Worm (Caenorhabditis elegans) whole organism, midembryonic: ENCODE data around the gene F45D11.11.
A peak's percentile ranks its signal among the peaks of the same experiment; 100 is the strongest.
"Not testable (repeated sequence)": the region's sequence is repeated elsewhere in the genome, so short reads cannot be mapped to it uniquely, and the experiment has no call there.

Experiments used
- T22C8.4 ChIP-seq: fragments of 200-800 bp; sonication (Bioruptor generic); IDR thresholded peaks from 2 replicates; pipeline ENCODE4 v1.3.6; 2022; ENCODE audit warnings: missing genetic modification characterization, missing compliant biosample characterization
- cog-1 ChIP-seq: sonication (generic microtip); optimal IDR thresholded peaks from 2 replicates; lab custom pipeline; 2016; ENCODE audit warnings: missing genetic modification characterization, missing compliant biosample characterization
- flt-1 ChIP-seq: fragments of 200-800 bp; sonication (Bioruptor generic); IDR thresholded peaks from 2 replicates; pipeline ENCODE4 v1.3.6; 2022; ENCODE audit warnings: missing genetic modification characterization, missing compliant biosample characterization
- klf-2 ChIP-seq: fragments of 200-800 bp; sonication (Bioruptor generic); conservative IDR thresholded peaks from 2 replicates; pipeline ENCODE4 v1.3.6; 2022; ENCODE audit warnings: missing genetic modification reagents, missing genetic modification characterization, missing compliant biosample characterization
- med-1 ChIP-seq: sonication (generic microtip); optimal IDR thresholded peaks from 2 replicates; lab custom pipeline; 2017; ENCODE audit warnings: missing genetic modification characterization, mild to moderate bottlenecking, missing compliant biosample characterization, antibody characterized with exemption, missing genetic modification reagents; ENCODE audit not compliant: insufficient read depth
- ref-1 ChIP-seq: fragments of 200-800 bp; sonication (Bioruptor generic); conservative IDR thresholded peaks from 2 replicates; pipeline ENCODE4 v1.3.6; 2022; ENCODE audit warnings: missing genetic modification reagents, missing genetic modification characterization, missing compliant biosample characterization
- tab-1 ChIP-seq: fragments of 200-800 bp; sonication (Bioruptor generic); IDR thresholded peaks from 2 replicates; pipeline ENCODE4 v1.3.6; 2022; ENCODE audit warnings: missing genetic modification characterization, missing compliant biosample characterization
- ztf-23 ChIP-seq: fragments of 200-800 bp; sonication (Bioruptor generic); IDR thresholded peaks from 2 replicates; pipeline ENCODE4 v1.3.6; 2022; ENCODE audit warnings: missing genetic modification reagents, missing genetic modification characterization, missing compliant biosample characterization
- ztf-29 ChIP-seq: fragments of 200-800 bp; sonication (Bioruptor generic); IDR thresholded peaks from 2 replicates; pipeline ENCODE4 v1.3.6; 2022; ENCODE audit warnings: missing genetic modification reagents, missing genetic modification characterization, missing compliant biosample characterization

Gene F45D11.11

DNA sequence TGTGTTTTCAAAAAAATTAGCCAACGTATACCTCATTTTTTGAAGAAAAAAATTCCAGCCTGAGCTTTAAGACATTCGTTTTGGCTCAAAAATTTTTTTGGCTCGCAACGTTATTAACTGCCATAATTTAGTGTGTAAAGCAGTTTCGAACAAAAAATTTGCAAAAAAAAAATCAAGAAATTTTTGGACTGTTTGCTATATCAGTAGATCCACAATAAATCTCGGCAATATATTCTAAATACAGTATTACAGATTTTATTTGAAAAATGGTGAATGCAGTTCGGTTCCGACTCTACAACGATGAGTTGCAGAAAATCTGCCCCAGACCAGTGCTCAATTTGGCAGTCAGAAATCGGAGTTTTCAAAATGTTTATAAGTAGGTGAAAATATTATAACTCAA lies 27.9 kb downstream of the F45D11.11 start, which contains the start of gene C32B5.6:
Gene C32B5.6 (plus strand): TSS at position 301 of the 400 bp plus-strand sequence.
- not testable (repeated sequence) for TF ChIP-seq med-1; tab-1 (GFP tag; lab: Robert Waterston, UW); ztf-23 (GFP tag; lab: Robert Waterston, UW)

DNA sequence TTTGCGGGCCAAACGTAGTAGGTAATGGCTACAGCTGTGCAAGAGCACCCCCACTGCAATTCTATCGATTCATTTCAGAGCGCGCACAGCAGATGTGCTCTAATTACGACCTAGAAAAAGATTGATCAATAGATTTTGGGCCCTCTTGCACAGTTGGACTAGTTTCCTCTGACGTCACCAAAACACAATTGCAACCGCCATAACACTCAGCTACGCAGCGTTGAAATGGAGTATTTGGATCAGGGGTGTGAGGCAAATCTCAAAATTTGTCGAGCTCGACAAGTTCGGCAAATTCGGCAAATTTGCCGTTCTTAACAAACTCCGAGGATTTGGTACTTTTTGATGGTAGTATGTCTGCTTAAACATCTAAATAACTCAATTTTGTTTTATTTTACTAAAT lies 29.1 kb downstream of the F45D11.11 start, which contains the start of gene fbxc-18:
Gene fbxc-18 (minus strand): TSS at position 101 of the 400 bp plus-strand sequence.
- TF ChIP-seq ztf-29; ref-1 (GFP tag; lab: Robert Waterston, UW); tab-1 (GFP tag; lab: Robert Waterston, UW): not testable (repeated sequence)

DNA sequence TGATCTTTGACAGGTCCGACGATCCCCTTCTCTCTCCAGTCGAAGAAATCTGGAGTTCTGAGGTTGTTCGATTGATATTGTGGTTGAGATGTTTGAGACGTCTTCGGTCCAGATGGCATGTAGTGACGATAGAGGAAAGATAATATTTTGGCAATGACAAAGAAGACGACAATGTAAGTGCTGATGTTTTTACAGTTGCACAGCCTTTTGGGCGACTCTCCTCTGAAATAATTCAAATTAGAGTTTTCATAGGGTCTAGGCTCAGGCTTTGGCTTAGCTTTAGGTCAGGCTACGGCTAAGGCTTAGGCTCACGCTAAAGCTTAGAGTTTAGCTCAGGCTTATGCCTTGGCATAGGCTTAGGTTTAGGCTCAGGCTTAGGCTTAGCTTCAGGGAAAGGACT lies 34.1 kb downstream of the F45D11.11 start, which contains the start of gene C32B5.13:
Gene C32B5.13 (minus strand): TSS at position 101 of the 400 bp plus-strand sequence.
- no peak for TF ChIP-seq med-1
- TF ChIP-seq ztf-29 = no peak
- TF ChIP-seq cog-1 (tag; lab: Kevin White, UChicago) = no peak
- TF ChIP-seq ref-1 (GFP tag; lab: Robert Waterston, UW) = no peak
- no peak for TF ChIP-seq T22C8.4 (GFP tag; lab: Robert Waterston, UW)
- TF ChIP-seq tab-1 (GFP tag; lab: Robert Waterston, UW) = no peak
- no peak for TF ChIP-seq flt-1 (GFP tag; lab: Robert Waterston, UW)
- no peak for TF ChIP-seq ztf-23 (GFP tag; lab: Robert Waterston, UW)
- TF ChIP-seq klf-2 (GFP tag; lab: Robert Waterston, UW) = no peak

DNA sequence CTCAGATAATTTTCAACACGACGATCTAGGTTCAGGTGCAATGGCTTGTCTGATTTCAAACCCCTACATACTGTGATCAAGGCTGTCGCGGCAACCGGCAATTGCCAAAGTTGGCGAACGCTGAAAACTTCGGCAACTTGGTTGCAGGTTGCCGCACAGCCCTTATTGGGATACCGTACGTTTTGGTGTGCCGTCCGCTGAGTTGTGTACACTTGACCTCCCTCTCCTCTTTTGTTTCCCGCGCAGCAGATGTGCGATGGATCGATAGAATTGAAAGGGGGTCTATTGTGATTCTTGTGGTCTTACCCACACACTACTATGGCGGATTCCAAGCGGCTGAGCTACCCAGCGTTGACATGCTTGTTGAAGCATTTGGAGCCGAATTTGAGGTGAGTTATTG lies 35.8 kb downstream of the F45D11.11 start, which contains the start of the genes C32B5.18 and C32B5.7:
Gene C32B5.18 (plus strand): TSS at position 301 of the 400 bp plus-strand sequence.
Gene C32B5.7 (plus strand): TSS at position 311 of the 400 bp plus-strand sequence.
- TF ChIP-seq ztf-29 (no peak), klf-2 (GFP tag; lab: Robert Waterston, UW) (no peak), med-1 (no peak), cog-1 (tag; lab: Kevin White, UChicago) (no peak), flt-1 (GFP tag; lab: Robert Waterston, UW) (no peak), ztf-23 (GFP tag; lab: Robert Waterston, UW) (no peak), T22C8.4 (GFP tag; lab: Robert Waterston, UW) (no peak)

DNA sequence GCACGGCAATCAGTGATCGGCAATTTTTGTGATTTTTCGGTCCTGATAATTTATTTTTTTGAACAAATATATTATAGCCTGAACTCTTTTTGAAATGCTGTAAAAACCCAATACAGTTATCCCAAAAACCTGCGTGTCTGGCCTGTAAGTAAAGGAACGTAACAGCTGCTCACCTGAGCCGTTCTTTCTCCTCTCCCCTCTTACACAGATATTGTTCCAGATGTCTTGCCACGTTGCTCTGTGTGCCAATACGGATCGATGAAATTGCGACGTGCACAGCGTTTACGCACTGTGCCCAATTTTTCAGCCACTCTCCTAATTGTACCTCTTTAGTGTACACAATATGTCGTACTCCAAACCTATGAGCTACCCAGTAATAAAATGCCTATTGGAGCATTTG lies 37.4 kb downstream of the F45D11.11 start, which contains the start of gene sdz-4:
Gene sdz-4 (plus strand): TSS at position 301 of the 400 bp plus-strand sequence.
- TF ChIP-seq flt-1 (GFP tag; lab: Robert Waterston, UW) (no peak), ztf-23 (GFP tag; lab: Robert Waterston, UW) (no peak), med-1 (no peak), ref-1 (GFP tag; lab: Robert Waterston, UW) (no peak), klf-2 (GFP tag; lab: Robert Waterston, UW) (no peak), cog-1 (tag; lab: Kevin White, UChicago) (no peak), T22C8.4 (GFP tag; lab: Robert Waterston, UW) (no peak), tab-1 (GFP tag; lab: Robert Waterston, UW) (no peak), ztf-29 (no peak)

DNA sequence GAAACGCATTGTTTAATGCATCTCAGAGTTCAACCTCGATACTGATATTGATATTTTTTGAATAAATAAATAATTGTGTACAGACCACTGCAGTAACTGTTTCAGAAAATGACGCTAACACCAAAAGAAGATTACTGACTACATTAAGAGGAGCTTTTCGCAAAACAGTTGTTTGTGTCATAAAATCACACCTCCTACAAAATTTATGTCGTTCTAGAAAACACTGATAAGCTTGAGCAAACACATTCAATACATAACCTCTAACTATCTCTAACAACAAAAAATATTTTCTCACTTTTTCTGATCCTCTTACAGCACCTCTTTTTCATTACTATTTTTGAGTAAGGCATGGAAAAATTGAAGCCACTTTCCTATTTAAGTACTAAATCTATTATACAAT lies 41.4 kb downstream of the F45D11.11 start, which contains the start of gene fbxc-7:
Gene fbxc-7 (plus strand): TSS at position 301 of the 400 bp plus-strand sequence.
- not testable (repeated sequence) for TF ChIP-seq med-1; ref-1 (GFP tag; lab: Robert Waterston, UW); flt-1 (GFP tag; lab: Robert Waterston, UW)

DNA sequence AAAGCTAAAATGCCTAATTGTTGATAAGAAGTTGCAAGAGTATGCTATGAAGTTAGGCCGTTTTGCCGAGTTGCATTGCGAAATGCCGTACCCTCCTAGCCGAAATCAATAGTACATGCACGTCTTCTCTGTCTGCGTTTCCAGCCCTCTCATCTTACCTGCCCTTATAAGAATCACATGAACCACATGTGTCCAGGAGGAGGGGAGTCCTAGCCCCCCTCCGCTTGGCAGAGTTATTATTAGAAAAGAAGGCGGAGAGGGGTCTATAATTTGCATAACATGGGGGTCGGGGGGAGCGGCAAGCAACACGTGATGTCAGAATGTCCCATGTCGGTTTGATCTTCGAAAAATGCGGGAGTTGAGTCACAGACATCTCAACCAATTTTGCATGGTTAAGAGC lies 43.0 kb downstream of the F45D11.11 start:
- TF ChIP-seq T22C8.4 (GFP tag; lab: Robert Waterston, UW) (no peak), ztf-29 (0 out of 2 replicates have a peak, but pooled peaks have one; percentile 18), flt-1 (GFP tag; lab: Robert Waterston, UW) (peak; percentile 61; the same call in 1 of the 2 replicates)

DNA sequence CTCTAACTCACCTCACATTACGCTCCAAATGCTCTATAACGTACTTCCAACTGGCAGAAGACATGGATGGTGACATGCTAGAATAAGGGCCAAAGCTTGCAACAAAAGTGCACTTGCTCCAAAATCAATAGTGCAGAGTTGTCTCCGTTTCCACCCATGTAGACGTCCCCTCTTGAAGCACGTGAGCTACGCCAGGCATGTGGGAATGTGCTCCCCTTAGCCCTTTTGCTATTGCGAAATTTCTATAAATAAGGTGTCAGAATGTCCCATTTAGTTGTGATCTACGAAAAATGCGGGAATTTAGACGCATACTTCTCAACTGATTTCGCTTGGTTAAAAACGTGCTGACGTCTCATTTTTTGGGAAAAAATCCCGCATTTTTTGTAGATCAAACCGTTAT lies 45.6 kb downstream of the F45D11.11 start:
- no peak for TF ChIP-seq med-1
- no peak for TF ChIP-seq ztf-29
- no peak for TF ChIP-seq klf-2 (GFP tag; lab: Robert Waterston, UW)
- no peak for TF ChIP-seq ref-1 (GFP tag; lab: Robert Waterston, UW)
- TF ChIP-seq tab-1 (GFP tag; lab: Robert Waterston, UW) = no peak
- TF ChIP-seq T22C8.4 (GFP tag; lab: Robert Waterston, UW) = no peak
- TF ChIP-seq flt-1 (GFP tag; lab: Robert Waterston, UW) = no peak
- no peak for TF ChIP-seq ztf-23 (GFP tag; lab: Robert Waterston, UW)
- TF ChIP-seq cog-1 (tag; lab: Kevin White, UChicago) = no peak

DNA sequence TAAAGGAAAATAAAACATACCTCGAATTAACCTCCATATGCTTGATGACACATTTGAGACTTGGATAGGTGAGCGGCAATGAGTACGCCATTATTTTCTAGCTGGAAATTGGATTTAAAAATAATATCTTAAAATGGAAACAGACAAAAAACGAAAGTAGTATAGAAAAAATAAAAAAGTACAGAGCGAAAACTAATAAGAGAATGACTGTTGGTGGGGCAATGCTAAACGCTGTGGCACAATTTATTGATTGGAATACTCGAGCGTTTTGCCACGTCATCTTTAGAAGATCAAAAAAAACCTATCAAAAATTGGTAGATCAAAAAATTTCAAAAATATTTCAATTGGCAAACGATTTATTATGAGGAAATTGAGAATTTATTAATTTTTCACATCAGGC lies 47.9 kb downstream of the F45D11.11 start, which contains the start of gene fbxc-32:
Gene fbxc-32 (minus strand): TSS at position 101 of the 400 bp plus-strand sequence.
- no peak for TF ChIP-seq ztf-23 (GFP tag; lab: Robert Waterston, UW)
- no peak for TF ChIP-seq flt-1 (GFP tag; lab: Robert Waterston, UW)
- no peak for TF ChIP-seq klf-2 (GFP tag; lab: Robert Waterston, UW)
- TF ChIP-seq cog-1 (tag; lab: Kevin White, UChicago) = no peak
- no peak for TF ChIP-seq tab-1 (GFP tag; lab: Robert Waterston, UW)
- TF ChIP-seq T22C8.4 (GFP tag; lab: Robert Waterston, UW) = no peak
- no peak for TF ChIP-seq ztf-29
- TF ChIP-seq ref-1 (GFP tag; lab: Robert Waterston, UW) = no peak
- TF ChIP-seq med-1 = no peak
